Fruit fly (Drosophila melanogaster): Measurements from ENCODE around the gene Nrg.

dm6 chrX:8570848-8571247 lies 53.7 kb downstream of the Nrg start, which contains the start of gene CG12111:
- TF ChIP-seq Crg-1 (GFP tag; optimal IDR thresholded peaks at IDR 0.05) (no peak), CG12768 (GFP tag; optimal IDR thresholded peaks at IDR 0.05) (no peak), pad (GFP tag; optimal IDR thresholded peaks at IDR 0.05) (no peak), cnc (optimal IDR thresholded peaks at IDR 0.05) (no peak), CG11617 (GFP tag; optimal IDR thresholded peaks at IDR 0.05) (no peak), CG7101 (tag; optimal IDR thresholded peaks at IDR 0.05) (no peak), Hr96 (GFP tag; optimal IDR thresholded peaks at IDR 0.05) (no peak)
